Fruit fly (Drosophila melanogaster) whole organism, pupa: ENCODE data around the gene Agpat2.

Experiments used
- CG34367 ChIP-seq: fragments of 200-800 bp; sonication (Bioruptor generic); optimal IDR thresholded peaks from 2 replicates; lab custom pipeline; 2018; ENCODE audit warnings: missing biosample characterization, mild to moderate bottlenecking, missing genetic modification characterization
- D1 ChIP-seq: fragments of 200-800 bp; sonication (Bioruptor generic); optimal IDR thresholded peaks from 2 replicates; lab custom pipeline; 2018; ENCODE audit warnings: missing biosample characterization, mild to moderate bottlenecking, missing genetic modification characterization, moderate library complexity
- rn ChIP-seq: fragments of 200-800 bp; sonication (Bioruptor generic); IDR thresholded peaks from 2 replicates; pipeline ENCODE4 v1.3.6; 2022; ENCODE audit warnings: missing biosample characterization, missing genetic modification characterization

Agpat2 gene

dm6 chr2L:8399863-8400598 lies 63.8 kb downstream of the Agpat2 start, which contains the start of gene CG31898:
TSS of gene CG31898 (plus strand) at chr2L:8400421.
- TF ChIP-seq rn (no peak), CG34367 (tag; lab: Kevin White, UChicago) (no peak), D1 (tag; lab: Kevin White, UChicago) (no peak)
- TF ChIP-seq, all 21 proteins: peak for 0
